Fruit fly (Drosophila melanogaster): ENCODE results near the gene meru.

- TF ChIP-seq usp (GFP tag; optimal IDR thresholded peaks at IDR 0.05) (no peak), Dll (optimal IDR thresholded peaks at IDR 0.05) (no peak), pan (optimal IDR thresholded peaks at IDR 0.05) (no peak)
These were observed 35.8 kb downstream of the meru start, which contains the start of gene CG6244 for dm6 chr3L:15808022-15808421.

Measured in whole organism.